Worm (Caenorhabditis elegans) whole organism, L2 larva: Measurements from ENCODE around the gene ZC455.1.
A peak's percentile ranks its signal among the peaks of the same experiment; 100 is the strongest.

Source experiments
- F13H6.1 ChIP-seq: sonication (generic microtip); optimal IDR thresholded peaks from 2 replicates; lab custom pipeline; 2016; ENCODE audit warnings: missing genetic modification characterization, missing compliant biosample characterization
- Y55F3AM.14 ChIP-seq: fragments of 200-800 bp; sonication (Bioruptor generic); optimal IDR thresholded peaks from 2 replicates; lab custom pipeline; 2018; ENCODE audit warnings: mild to moderate bottlenecking, missing genetic modification characterization, missing compliant biosample characterization
- ZK546.5 ChIP-seq: sonication (generic microtip); optimal IDR thresholded peaks from 2 replicates; lab custom pipeline; 2017; ENCODE audit warnings: missing biosample characterization, missing genetic modification characterization
- ama-1 ChIP-seq: fragments of 150-350 bp; optimal IDR thresholded peaks from 2 replicates; lab custom pipeline; 2018; ENCODE audit warnings: inconsistent platforms
- blmp-1 ChIP-seq: sonication (generic microtip); optimal IDR thresholded peaks from 2 replicates; lab custom pipeline; 2017; ENCODE audit warnings: missing genetic modification characterization, mild to moderate bottlenecking, missing compliant biosample characterization, antibody characterized with exemption, moderate library complexity; ENCODE audit not compliant: insufficient read depth
- crh-2 ChIP-seq: sonication (generic microtip); optimal IDR thresholded peaks from 2 replicates; lab custom pipeline; 2017; ENCODE audit warnings: missing biosample characterization, missing genetic modification characterization
- dmd-4 ChIP-seq: sonication (generic microtip); optimal IDR thresholded peaks from 2 replicates; lab custom pipeline; 2017; ENCODE audit warnings: missing biosample characterization, missing genetic modification characterization
- egl-27 ChIP-seq: sonication (generic microtip); optimal IDR thresholded peaks from 3 replicates; lab custom pipeline; 2017; ENCODE audit warnings: missing biosample characterization, missing genetic modification reagents, missing genetic modification characterization
- fos-1 ChIP-seq: fragments of 150-350 bp; optimal IDR thresholded peaks from 2 replicates; lab custom pipeline; 2014; ENCODE audit warnings: missing biosample characterization, missing genetic modification characterization
- gmeb-1 ChIP-seq: fragments of 150-350 bp; optimal IDR thresholded peaks from 2 replicates; lab custom pipeline; 2014; ENCODE audit warnings: missing biosample characterization, missing genetic modification characterization
- lin-13 ChIP-seq: fragments of 150-350 bp; optimal IDR thresholded peaks from 2 replicates; lab custom pipeline; 2014; ENCODE audit warnings: missing biosample characterization, missing genetic modification reagents, missing genetic modification characterization
- lin-39 ChIP-seq: fragments of 150-350 bp; optimal IDR thresholded peaks from 2 replicates; lab custom pipeline; 2014; ENCODE audit warnings: missing biosample characterization, missing genetic modification reagents, missing genetic modification characterization
- lsy-2 ChIP-seq, 2 experiments: fragments of 150-350 bp in 1 of 2; sonication (generic microtip) in 1 of 2; optimal IDR thresholded peaks; 2 replicates each; lab custom pipeline; 2014 to 2017; ENCODE audit warnings: missing biosample characterization in 2 of 2, missing genetic modification characterization in 2 of 2
- mdl-1 ChIP-seq, 2 experiments: fragments of 150-350 bp in 1 of 2; sonication (generic microtip) in 1 of 2; optimal IDR thresholded peaks; 2 replicates each; lab custom pipeline; 2017; ENCODE audit warnings: missing biosample characterization in 2 of 2, missing genetic modification characterization in 2 of 2
- nhr-10 ChIP-seq: sonication (generic microtip); optimal IDR thresholded peaks from 2 replicates; lab custom pipeline; 2017; ENCODE audit warnings: missing biosample characterization, missing genetic modification characterization
- nhr-11 ChIP-seq: fragments of 150-350 bp; optimal IDR thresholded peaks from 2 replicates; lab custom pipeline; 2014; ENCODE audit warnings: missing biosample characterization, missing genetic modification characterization
- nhr-12 ChIP-seq: fragments of 150-350 bp; optimal IDR thresholded peaks from 2 replicates; lab custom pipeline; 2014; ENCODE audit warnings: missing biosample characterization, missing genetic modification characterization
- nhr-129 ChIP-seq: fragments of 150-350 bp; optimal IDR thresholded peaks from 2 replicates; lab custom pipeline; 2014; ENCODE audit warnings: missing biosample characterization, missing genetic modification characterization
- nhr-21 ChIP-seq: fragments of 150-350 bp; optimal IDR thresholded peaks from 2 replicates; lab custom pipeline; 2014; ENCODE audit warnings: missing biosample characterization, missing genetic modification characterization
- nhr-23 ChIP-seq: fragments of 150-350 bp; optimal IDR thresholded peaks from 2 replicates; lab custom pipeline; 2014; ENCODE audit warnings: missing biosample characterization, missing genetic modification reagents, missing genetic modification characterization
- nhr-237 ChIP-seq: fragments of 150-350 bp; optimal IDR thresholded peaks from 2 replicates; lab custom pipeline; 2014; ENCODE audit warnings: missing biosample characterization, missing genetic modification characterization
- nhr-25 ChIP-seq: fragments of 150-350 bp; sonication (generic microtip); optimal IDR thresholded peaks from 3 replicates; lab custom pipeline; 2014; ENCODE audit warnings: missing biosample characterization, missing genetic modification characterization
- nhr-77 ChIP-seq: fragments of 150-350 bp; optimal IDR thresholded peaks from 2 replicates; lab custom pipeline; 2014; ENCODE audit warnings: missing biosample characterization, missing genetic modification characterization
- peb-1 ChIP-seq: fragments of 150-350 bp; optimal IDR thresholded peaks from 2 replicates; lab custom pipeline; 2014; ENCODE audit warnings: missing biosample characterization, missing genetic modification characterization
- sem-4 ChIP-seq: fragments of 150-350 bp; optimal IDR thresholded peaks from 2 replicates; lab custom pipeline; 2014; ENCODE audit warnings: missing biosample characterization, missing genetic modification reagents, missing genetic modification characterization
- skn-1 ChIP-seq: sonication (generic microtip); optimal IDR thresholded peaks from 2 replicates; lab custom pipeline; 2017; ENCODE audit warnings: missing biosample characterization, missing genetic modification characterization
- sma-3 ChIP-seq: sonication (generic microtip); optimal IDR thresholded peaks from 2 replicates; lab custom pipeline; 2016; ENCODE audit warnings: missing genetic modification reagents, missing genetic modification characterization, missing compliant biosample characterization
- sma-9 ChIP-seq, 2 experiments: fragments of 150-350 bp in 1 of 2; sonication (generic microtip) in 1 of 2; optimal IDR thresholded peaks; 2 replicates each; lab custom pipeline; 2014 to 2016; ENCODE audit warnings: missing genetic modification characterization in 2 of 2, mild to moderate bottlenecking in 1 of 2, missing biosample characterization in 1 of 2, missing compliant biosample characterization in 1 of 2, missing genetic modification reagents in 1 of 2, moderate library complexity in 1 of 2
- unc-39 ChIP-seq: fragments of 150-350 bp; optimal IDR thresholded peaks from 2 replicates; lab custom pipeline; 2014; ENCODE audit warnings: missing biosample characterization, missing genetic modification characterization
- unc-55 ChIP-seq: fragments of 150-350 bp; sonication (generic microtip); optimal IDR thresholded peaks from 3 replicates; lab custom pipeline; 2014; ENCODE audit warnings: missing biosample characterization, missing genetic modification reagents, missing genetic modification characterization
- zag-1 ChIP-seq: fragments of 150-350 bp; optimal IDR thresholded peaks from 2 replicates; lab custom pipeline; 2014; ENCODE audit warnings: missing biosample characterization, missing genetic modification characterization
- ztf-1 ChIP-seq: fragments of 200-800 bp; sonication (Bioruptor generic); conservative IDR thresholded peaks from 2 replicates; pipeline ENCODE4 v1.3.6; 2022; ENCODE audit warnings: missing genetic modification characterization, missing compliant biosample characterization
- ztf-11 ChIP-seq: sonication (generic microtip); optimal IDR thresholded peaks from 2 replicates; lab custom pipeline; 2017; ENCODE audit warnings: missing biosample characterization, missing genetic modification characterization

Gene ZC455.1

DNA sequence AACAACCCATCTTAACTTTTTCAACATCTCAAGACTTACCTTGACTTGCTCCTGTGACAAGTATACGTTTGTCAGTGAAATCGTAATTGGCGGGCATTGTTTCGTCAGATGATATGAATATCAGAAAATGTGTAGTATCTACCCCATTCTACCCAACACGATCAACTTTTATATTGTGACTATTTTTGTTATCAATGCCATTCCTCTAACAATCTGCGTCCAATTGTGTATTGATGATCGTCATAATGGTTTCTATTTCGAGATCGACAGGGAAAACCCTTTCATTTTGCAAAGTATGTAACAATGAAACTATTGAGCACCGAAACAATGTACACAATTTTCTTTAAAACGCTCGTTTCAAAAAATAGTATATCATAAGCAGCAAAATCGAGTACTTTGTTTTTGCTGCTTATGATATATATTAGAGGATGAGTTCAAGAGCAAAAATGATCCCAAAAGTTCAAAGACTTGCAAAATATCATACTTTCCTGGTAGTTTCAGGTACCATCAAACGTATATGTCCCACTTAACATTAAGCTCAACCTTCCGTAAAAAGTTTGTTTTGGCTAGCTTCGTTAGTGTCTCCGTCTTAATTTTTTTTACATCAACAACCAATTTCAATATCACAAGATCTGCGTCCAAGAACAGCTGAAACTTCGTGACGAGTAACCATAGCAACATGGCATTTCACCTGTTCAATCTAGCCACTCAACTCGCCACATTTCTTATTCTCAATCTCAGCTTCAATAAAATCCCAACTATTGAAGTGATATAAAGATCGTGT, 39.7 kb upstream of the ZC455.1 start, which contains the start of the genes dhs-21 and xbx-9:
TSS of gene dhs-21 (minus strand) at position 181 of the 784 bp plus-strand sequence.
TSS of gene xbx-9 (plus strand) at position 734 of the 784 bp plus-strand sequence.
- TF ChIP-seq sma-3 (GFP tag; lab: Kevin White, UChicago) (peak; percentile 11), dmd-4 (tag; lab: Kevin White, UChicago) (no peak), nhr-129 (peak; percentile 87), fos-1 (tag; lab: Kevin White, UChicago) (peak; percentile 59), nhr-23 (tag; lab: Kevin White, UChicago) (no peak), sma-9 (GFP tag; optimal IDR thresholded peaks at IDR 0.05; lab: Kevin White, UChicago) (peak; percentile 50), sma-9 (tag; optimal IDR thresholded peaks at IDR 0.05; lab: Kevin White, UChicago) (no peak)

ce11 chrV:12736166-12736753, 37.1 kb upstream of the ZC455.1 start, which contains the start of gene cky-1:
Gene cky-1, plus strand, starts transcription at chrV:12736703.
- TF ChIP-seq egl-27 (no peak), peb-1 (peak; percentile 71), lin-13 (GFP tag; lab: Kevin White, UChicago) (no peak), ztf-1 (GFP tag; lab: Robert Waterston, UW) (no peak)

DNA sequence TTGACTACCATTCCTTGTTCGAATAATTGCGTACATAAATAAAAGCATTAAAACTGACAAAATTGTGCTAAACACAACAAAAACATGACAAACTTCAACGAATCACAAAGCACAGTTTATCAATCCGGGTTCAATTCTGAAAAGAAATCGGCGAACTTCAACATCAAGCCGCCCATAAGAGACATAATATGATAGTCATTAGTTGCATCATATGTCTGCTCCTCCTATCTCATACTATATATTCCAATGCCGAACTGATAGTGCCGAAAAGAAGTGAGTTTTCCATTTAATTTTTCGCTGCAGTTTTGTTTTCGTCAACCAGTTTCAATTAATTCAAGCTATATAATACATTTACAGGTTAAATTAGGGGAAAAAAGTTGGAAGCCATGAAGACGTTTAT, 31.6 kb upstream of the ZC455.1 start, which contains the start of gene hrg-7:
TSS of gene hrg-7 (plus strand) at position 358 of the 400 bp plus-strand sequence.
- TF ChIP-seq Y55F3AM.14 (no peak), gmeb-1 (tag; lab: Kevin White, UChicago) (peak; percentile 8), sma-9 (GFP tag; optimal IDR thresholded peaks at IDR 0.05; lab: Kevin White, UChicago) (peak; percentile 54), sma-9 (tag; optimal IDR thresholded peaks at IDR 0.05; lab: Kevin White, UChicago) (no peak), ztf-11 (tag; lab: Kevin White, UChicago) (no peak), nhr-21 (tag; lab: Kevin White, UChicago) (no peak), dmd-4 (tag; lab: Kevin White, UChicago) (no peak), nhr-11 (no peak), nhr-129 (peak; percentile 96), nhr-12 (tag; lab: Kevin White, UChicago) (no peak), crh-2 (tag; lab: Kevin White, UChicago) (peak; percentile 70), unc-39 (tag; lab: Kevin White, UChicago) (no peak), skn-1 (tag; lab: Kevin White, UChicago) (no peak), ZK546.5 (tag; lab: Kevin White, UChicago) (no peak), fos-1 (tag; lab: Kevin White, UChicago) (peak; percentile 82)
- TF ChIP-seq, all 48 proteins: peak for 5

ce11 chrV:12743778-12744502, 29.4 kb upstream of the ZC455.1 start:
- TF ChIP-seq nhr-25: no peak
- no peak for TF ChIP-seq nhr-237 (tag; lab: Kevin White, UChicago)
- TF ChIP-seq unc-55 (GFP tag; lab: Kevin White, UChicago): no peak
- TF ChIP-seq nhr-21 (tag; lab: Kevin White, UChicago): no peak
- TF ChIP-seq dmd-4 (tag; lab: Kevin White, UChicago): no peak
- no peak for TF ChIP-seq lin-39 (tag; lab: Kevin White, UChicago)
- no peak for TF ChIP-seq nhr-10 (tag; lab: Kevin White, UChicago)
- TF ChIP-seq ama-1 (lab: Kevin White, UChicago): no peak
- TF ChIP-seq F13H6.1 (tag; lab: Kevin White, UChicago): no peak
- no peak for TF ChIP-seq mdl-1 (tag; optimal IDR thresholded peaks at IDR 0.05; lab: Kevin White, UChicago)
- TF ChIP-seq nhr-23 (tag; lab: Kevin White, UChicago): no peak
- TF ChIP-seq sma-9 (GFP tag; optimal IDR thresholded peaks at IDR 0.05; lab: Kevin White, UChicago): no peak
- no peak for TF ChIP-seq sma-9 (tag; optimal IDR thresholded peaks at IDR 0.05; lab: Kevin White, UChicago)
- no peak for TF ChIP-seq lsy-2 (tag; optimal IDR thresholded peaks at IDR 0.05; lab: Kevin White, UChicago)
- no peak for TF ChIP-seq lin-13 (GFP tag; lab: Kevin White, UChicago)
- no peak for TF ChIP-seq zag-1 (tag; lab: Kevin White, UChicago)
- no peak for TF ChIP-seq blmp-1 (tag; lab: Kevin White, UChicago)
- TF ChIP-seq sem-4 (tag; lab: Kevin White, UChicago): no peak
- no peak for TF ChIP-seq crh-2 (tag; lab: Kevin White, UChicago)
- no peak for TF ChIP-seq nhr-11
- no peak for TF ChIP-seq nhr-77 (tag; lab: Kevin White, UChicago)
